Worm (Caenorhabditis elegans) whole organism, L4/young adult: ENCODE results near the gene acdh-13.

Source experiments
- W03F9.2 ChIP-seq: fragments of 150-350 bp; optimal IDR thresholded peaks from 2 replicates; lab custom pipeline; 2014; ENCODE audit warnings: missing biosample characterization, missing genetic modification characterization
- dao-5 ChIP-seq: sonication (generic microtip); optimal IDR thresholded peaks from 2 replicates; lab custom pipeline; 2016; ENCODE audit warnings: missing genotype, missing genetic modification characterization, moderate library complexity, missing compliant biosample characterization
- him-1 ChIP-seq: sonication (generic microtip); optimal IDR thresholded peaks from 2 replicates; lab custom pipeline; 2016; ENCODE audit warnings: missing genotype, missing genetic modification reagents, missing genetic modification characterization, missing compliant biosample characterization

The acdh-13 gene

DNA sequence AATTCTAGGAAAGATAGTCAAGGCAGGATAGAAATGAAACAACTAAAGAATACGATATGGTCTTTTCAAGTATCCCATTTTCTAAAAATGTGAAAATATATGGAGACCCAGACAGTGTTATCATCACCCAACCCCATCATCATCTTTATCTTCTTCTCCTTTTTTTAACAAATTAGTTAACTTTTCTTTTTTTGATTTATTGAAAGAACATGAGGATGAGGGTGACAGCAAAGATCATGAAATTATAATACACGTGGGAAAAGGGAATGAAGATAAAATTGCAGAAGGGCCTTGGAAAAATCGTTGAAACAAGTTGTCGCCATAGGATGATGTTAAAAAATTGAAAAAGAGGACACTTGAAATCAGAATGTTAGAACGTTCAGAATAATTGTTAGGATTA is 34.4 kb downstream of the acdh-13 start:
- TF ChIP-seq him-1 (tag; lab: Kevin White, UChicago) (no peak), dao-5 (no peak), W03F9.2 (tag; lab: Kevin White, UChicago) (no peak)

DNA sequence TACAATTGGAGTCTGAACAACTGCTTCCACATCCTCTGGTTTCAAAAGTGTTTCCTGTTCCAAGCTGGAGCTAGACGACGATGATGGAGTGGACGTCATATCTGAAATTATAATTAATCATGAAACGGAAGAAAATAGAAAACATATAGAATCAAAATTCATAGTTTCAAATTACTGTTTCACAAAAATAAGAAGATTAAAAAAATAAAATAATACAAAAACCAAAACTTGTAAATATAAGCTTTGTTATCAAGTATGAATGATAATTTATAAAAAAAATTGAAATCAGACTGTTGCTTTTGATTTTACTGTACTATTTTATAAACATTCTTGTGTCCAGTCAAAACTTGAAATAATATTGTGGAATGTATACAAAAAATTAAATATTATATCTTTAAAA is 34.9 kb downstream of the acdh-13 start, which contains the start of gene str-176:
TSS of gene str-176 (minus strand) at position 101 of the 400 bp plus-strand sequence.
- TF ChIP-seq W03F9.2 (tag; lab: Kevin White, UChicago) (no peak), dao-5 (no peak), him-1 (tag; lab: Kevin White, UChicago) (no peak)

DNA sequence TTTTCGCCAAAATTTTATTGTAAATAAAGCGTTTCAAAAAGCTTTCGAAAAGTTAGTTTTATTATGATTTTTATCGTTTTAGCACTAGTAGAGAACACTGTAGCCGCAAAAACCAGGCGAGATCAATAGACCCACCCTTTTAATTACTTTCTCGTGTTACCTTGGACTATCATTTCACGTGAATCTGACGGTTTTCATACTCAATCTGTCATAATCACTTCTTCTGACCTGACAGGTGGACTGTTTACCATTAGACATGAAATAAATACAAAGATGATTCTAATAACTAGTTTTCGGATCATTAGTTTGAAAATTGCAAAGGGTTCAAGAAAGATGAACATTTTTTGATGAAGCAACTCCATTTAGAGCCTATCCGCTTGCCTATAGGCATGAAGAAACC is 35.6 kb downstream of the acdh-13 start:
- TF ChIP-seq him-1 (tag; lab: Kevin White, UChicago), result no peak
- no peak for TF ChIP-seq W03F9.2 (tag; lab: Kevin White, UChicago)
- TF ChIP-seq dao-5, result no peak

- TF ChIP-seq him-1 (tag; lab: Kevin White, UChicago) (no peak), dao-5 (no peak), W03F9.2 (tag; lab: Kevin White, UChicago) (no peak)
These were observed 36.2 kb downstream of the acdh-13 start for ce11 chrIV:8462376-8462775.

DNA sequence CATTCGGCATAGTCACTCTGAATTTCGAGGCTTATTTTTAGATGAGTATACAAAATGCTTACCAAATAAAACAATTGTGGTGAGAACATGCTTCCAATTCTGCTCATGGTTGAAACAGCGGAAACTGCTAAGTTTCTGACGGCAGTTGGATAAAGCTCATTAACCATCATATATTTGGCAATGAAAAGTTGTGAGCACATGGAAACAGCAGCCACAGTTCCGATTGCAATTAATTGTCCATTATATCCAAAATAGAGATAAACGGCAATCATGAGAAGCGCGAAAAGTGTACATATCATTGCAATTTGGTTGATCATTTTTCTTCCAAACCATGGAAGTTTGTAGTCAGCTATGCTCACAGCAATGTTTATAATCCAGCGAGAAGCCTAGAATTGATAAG is 37.4 kb downstream of the acdh-13 start:
- no peak for TF ChIP-seq him-1 (tag; lab: Kevin White, UChicago)
- no peak for TF ChIP-seq dao-5
- no peak for TF ChIP-seq W03F9.2 (tag; lab: Kevin White, UChicago)

- TF ChIP-seq him-1 (tag; lab: Kevin White, UChicago), result no peak
- no peak for TF ChIP-seq W03F9.2 (tag; lab: Kevin White, UChicago)
- TF ChIP-seq dao-5, result no peak
These were observed 38.4 kb downstream of the acdh-13 start, which contains the start of gene ant-1.4 for ce11 chrIV:8460208-8460607. Gene ant-1.4 (minus strand): TSS chrIV:8460308.

DNA sequence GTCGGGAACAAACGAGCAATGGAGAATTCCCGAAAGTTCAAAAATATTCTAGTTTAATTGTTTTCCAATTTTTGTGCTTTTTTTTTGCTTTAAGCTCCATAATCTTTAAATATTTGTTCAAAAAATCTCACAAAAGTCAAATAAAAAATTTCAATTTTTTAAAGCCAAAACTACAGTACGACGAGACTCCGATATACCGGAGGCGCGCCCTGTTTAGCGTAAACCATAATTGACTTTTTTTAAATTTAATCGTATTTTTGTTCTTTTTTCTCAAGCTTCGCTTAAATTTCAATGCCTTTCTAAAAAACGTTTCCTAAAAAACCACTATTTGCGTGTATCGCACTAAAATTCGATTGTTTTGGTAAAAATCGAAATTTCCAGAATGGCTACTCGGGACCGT is 41.7 kb downstream of the acdh-13 start, which contains the start of gene syx-4:
TSS of gene syx-4 (plus strand) at position 382 of the 400 bp plus-strand sequence.
- TF ChIP-seq W03F9.2 (tag; lab: Kevin White, UChicago) (no peak), him-1 (tag; lab: Kevin White, UChicago) (no peak), dao-5 (no peak)

- TF ChIP-seq W03F9.2 (tag; lab: Kevin White, UChicago) (no peak), dao-5 (no peak), him-1 (tag; lab: Kevin White, UChicago) (no peak)
These were observed 44.5 kb downstream of the acdh-13 start for ce11 chrIV:8454076-8454475.

DNA sequence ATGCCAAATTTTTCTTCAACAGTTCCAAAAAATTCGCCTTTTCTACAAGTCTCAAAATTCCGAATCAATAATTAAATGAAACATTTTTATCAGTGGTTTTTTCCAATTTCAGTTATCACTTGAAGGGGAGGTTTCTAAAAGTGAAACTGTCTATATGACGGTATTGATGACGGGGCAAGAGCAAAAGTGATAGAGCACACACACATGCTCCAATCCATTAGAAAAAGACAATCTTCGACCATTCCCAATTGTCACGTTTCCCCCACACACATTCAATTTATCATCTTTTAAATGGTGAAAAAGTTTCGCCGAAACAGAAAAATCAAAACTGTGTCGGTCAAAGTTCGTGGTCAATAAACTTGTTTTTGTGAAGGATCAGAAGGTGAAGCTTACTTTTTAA is 45.4 kb downstream of the acdh-13 start:
- TF ChIP-seq him-1 (tag; lab: Kevin White, UChicago) (no peak), dao-5 (no peak), W03F9.2 (tag; lab: Kevin White, UChicago) (no peak)

DNA sequence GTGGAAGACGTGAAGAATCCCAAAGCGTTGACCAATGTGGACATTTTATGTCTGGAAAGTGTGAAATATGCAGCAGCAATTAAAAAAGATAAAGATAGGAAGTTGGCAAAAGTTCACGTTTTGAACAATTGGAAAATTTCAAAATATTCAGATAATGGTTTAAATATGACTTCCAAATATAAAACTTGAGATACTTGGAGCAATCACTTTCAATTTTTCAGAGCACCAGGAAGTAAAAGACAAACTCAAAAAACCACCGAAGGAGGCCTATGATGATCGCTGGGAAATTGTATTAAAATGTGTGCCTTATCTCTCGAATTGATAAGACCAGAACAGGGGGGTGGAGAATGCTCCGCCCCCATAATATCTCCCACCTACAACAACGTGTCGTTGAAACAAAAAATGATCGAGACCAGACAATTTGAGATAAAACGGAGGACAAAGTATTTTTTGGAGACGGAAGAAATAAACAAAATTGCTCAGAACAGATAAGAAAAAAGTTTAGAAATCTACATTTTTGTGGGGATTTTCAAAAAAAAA is 46.8 kb downstream of the acdh-13 start, which contains the start of gene eppl-1:
TSS of gene eppl-1 (minus strand) at position 51 of the 540 bp plus-strand sequence.
- TF ChIP-seq dao-5, result no peak
- TF ChIP-seq W03F9.2 (tag; lab: Kevin White, UChicago), result no peak
- TF ChIP-seq him-1 (tag; lab: Kevin White, UChicago), result no peak

DNA sequence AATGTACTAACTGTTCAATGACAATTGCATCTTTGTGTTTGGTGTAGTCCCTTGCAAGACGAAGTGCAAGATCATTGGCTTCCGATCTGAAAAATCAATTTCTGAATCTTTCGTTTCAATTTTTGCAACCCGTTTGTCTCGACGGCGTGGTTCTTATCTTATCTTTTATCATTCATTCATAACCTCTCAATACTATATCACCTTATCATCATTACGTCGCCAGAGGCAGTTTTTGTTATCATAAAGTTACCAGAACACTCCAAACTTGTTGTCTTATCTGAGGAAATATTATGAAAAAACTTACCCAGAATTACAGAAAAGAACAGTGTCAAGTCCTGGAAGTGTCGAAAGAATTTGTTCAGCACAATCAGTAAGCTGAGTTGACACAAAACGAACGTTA is 48.1 kb downstream of the acdh-13 start:
- TF ChIP-seq him-1 (tag; lab: Kevin White, UChicago), result no peak
- no peak for TF ChIP-seq dao-5
- TF ChIP-seq W03F9.2 (tag; lab: Kevin White, UChicago), result no peak

ce11 chrIV:8449869-8450268 is 48.8 kb downstream of the acdh-13 start:
- TF ChIP-seq him-1 (tag; lab: Kevin White, UChicago), result no peak
- TF ChIP-seq W03F9.2 (tag; lab: Kevin White, UChicago), result no peak
- TF ChIP-seq dao-5, result no peak

DNA sequence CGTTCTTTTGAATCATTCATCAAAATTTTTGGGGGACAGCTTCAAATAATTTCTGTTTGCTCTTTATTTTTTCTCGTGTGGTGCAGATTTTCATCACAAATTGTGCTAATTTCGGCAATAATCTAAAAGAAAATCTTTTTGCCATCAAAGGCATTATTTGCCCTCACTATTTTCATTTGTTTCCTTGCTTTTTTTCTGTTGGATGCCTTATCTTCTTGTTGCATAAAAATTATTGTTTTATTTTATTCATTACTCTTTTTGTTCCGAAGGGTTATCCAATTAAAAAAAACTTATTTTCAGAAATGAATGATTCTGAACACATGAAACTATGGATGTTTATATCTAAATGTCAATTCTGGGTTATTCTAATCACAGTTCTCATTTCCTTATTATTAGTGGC is 51.7 kb downstream of the acdh-13 start, which contains the start of gene T01B11.1:
TSS of gene T01B11.1 (plus strand) at position 301 of the 400 bp plus-strand sequence.
- TF ChIP-seq him-1 (tag; lab: Kevin White, UChicago) (no peak), W03F9.2 (tag; lab: Kevin White, UChicago) (no peak), dao-5 (no peak)
